Worm (Caenorhabditis elegans): Measurements from ENCODE around the gene txdc-9.
A peak's percentile ranks its signal among the peaks of the same experiment; 100 is the strongest.

Gene txdc-9

ce11 chrIII:6462610-6463009 lies 30.6 kb downstream of the txdc-9 start, which contains the start of gene T26A5.8 (continued):
- TF ChIP-seq lin-26 (GFP tag; IDR thresholded peaks at IDR 0.05) (0 out of 2 replicates have a peak, but pooled peaks have one; percentile 56), attf-6 (GFP tag; IDR thresholded peaks at IDR 0.05) (peak; percentile 31; the same call in 1 of the 2 replicates), Y53F4B.3 (GFP tag; IDR thresholded peaks at IDR 0.05) (no peak), ekl-4 (GFP tag; IDR thresholded peaks at IDR 0.05) (peak; percentile 88), F49E8.2 (tag; optimal IDR thresholded peaks at IDR 0.05; ENCODE audit: insufficient read depth) (peak; percentile 51), nhr-90 (tag; optimal IDR thresholded peaks at IDR 0.05) (peak; percentile 7), hlh-12 (tag; optimal IDR thresholded peaks at IDR 0.05) (no peak), F22D6.2 (tag; optimal IDR thresholded peaks at IDR 0.05) (no peak), ZK185.1 (tag; optimal IDR thresholded peaks at IDR 0.05; ENCODE audit: poor library complexity, severe bottlenecking) (peak; percentile 1), cebp-1 (GFP tag; IDR thresholded peaks at IDR 0.05) (no peak), cebp-1 (tag; optimal IDR thresholded peaks at IDR 0.05) (peak; percentile 26), snpc-3.4 (tag; optimal IDR thresholded peaks at IDR 0.05) (peak; percentile 73), snpc-4 (GFP tag; optimal IDR thresholded peaks at IDR 0.05) (no peak), snpc-4 (tag; optimal IDR thresholded peaks at IDR 0.05) (peak in 2 of 4 experiments; percentile 10 to 19), bed-2 (GFP tag; IDR thresholded peaks at IDR 0.05) (no peak), ztf-3 (GFP tag; optimal IDR thresholded peaks at IDR 0.05) (peak; percentile 50), atf-7 (tag; optimal IDR thresholded peaks at IDR 0.05) (peak; percentile 33), nfyb-1 (GFP tag; IDR thresholded peaks at IDR 0.05) (peak; percentile 56), tlf-1 (GFP tag; optimal IDR thresholded peaks at IDR 0.05) (peak; percentile 11), chd-7 (tag; optimal IDR thresholded peaks at IDR 0.05) (peak; percentile 5), zim-3 (tag; optimal IDR thresholded peaks at IDR 0.05) (peak; percentile 50), egl-44 (GFP tag; IDR thresholded peaks at IDR 0.05) (no peak), ceh-100 (GFP tag; IDR thresholded peaks at IDR 0.05) (peak; percentile 41; the same call in 1 of the 2 replicates), zfh-2 (GFP tag; conservative IDR thresholded peaks at IDR 0.05) (0 out of 2 replicates have a peak, but pooled peaks have one; percentile 22), Y53G8AR.9 (GFP tag; conservative IDR thresholded peaks at IDR 0.05) (peak; percentile 77)

- TF ChIP-seq Y53G8AR.9 (GFP tag; conservative IDR thresholded peaks at IDR 0.05) (0 out of 2 replicates have a peak, but pooled peaks have one; percentile 15), ceh-79 (tag; optimal IDR thresholded peaks at IDR 0.05) (no peak)
Observed at ce11 chrIII:6463679-6464078, 31.7 kb downstream of the txdc-9 start, which contains the start of gene dlc-1. dlc-1 (minus strand) TSS chrIII:6463779.

- TF ChIP-seq lin-26 (GFP tag; IDR thresholded peaks at IDR 0.05), result peak; percentile 59; the same call in 1 of the 2 replicates
- TF ChIP-seq B0261.1 (tag; optimal IDR thresholded peaks at IDR 0.05), result peak; percentile 14
- peak; percentile 89 for TF ChIP-seq tlf-1 (GFP tag; optimal IDR thresholded peaks at IDR 0.05)
- TF ChIP-seq ztf-6 (GFP tag; IDR thresholded peaks at IDR 0.05), result no peak
- no peak for TF ChIP-seq unc-130 (GFP tag; optimal IDR thresholded peaks at IDR 0.05)
- peak; percentile 70; the same call in 1 of the 2 replicates for TF ChIP-seq aptf-3 (GFP tag; IDR thresholded peaks at IDR 0.05)
- TF ChIP-seq mel-28 (tag; optimal IDR thresholded peaks at IDR 0.05; ENCODE audit: borderline replicate concordance), result peak; percentile 20
- TF ChIP-seq sea-2 (GFP tag; IDR thresholded peaks at IDR 0.05), result no peak
- TF ChIP-seq snpc-1.1 (tag; optimal IDR thresholded peaks at IDR 0.05; ENCODE audit: insufficient read depth), result no peak
- TF ChIP-seq lir-1 (GFP tag; conservative IDR thresholded peaks at IDR 0.05), result peak; percentile 74
- peak; percentile 23 for TF ChIP-seq pha-4 (tag; optimal IDR thresholded peaks at IDR 0.05)
- no peak for TF ChIP-seq egl-18 (GFP tag; IDR thresholded peaks at IDR 0.05)
- no peak for TF ChIP-seq F49E8.2 (tag; optimal IDR thresholded peaks at IDR 0.05; ENCODE audit: insufficient read depth)
- no peak for TF ChIP-seq bed-1 (GFP tag; IDR thresholded peaks at IDR 0.05)
- peak; percentile 88 for TF ChIP-seq madf-3 (GFP tag; IDR thresholded peaks at IDR 0.05)
- TF ChIP-seq nhr-179 (tag; optimal IDR thresholded peaks at IDR 0.05), result no peak
- no peak for TF ChIP-seq madf-10 (tag; optimal IDR thresholded peaks at IDR 0.05)
- no peak for TF ChIP-seq aptf-2 (GFP tag; conservative IDR thresholded peaks at IDR 0.05)
- TF ChIP-seq mes-4 (tag; optimal IDR thresholded peaks at IDR 0.05), result no peak
- no peak for TF ChIP-seq nfya-1 (tag; optimal IDR thresholded peaks at IDR 0.05; ENCODE audit: borderline replicate concordance, insufficient read depth)
- peak; percentile 47; the same call in 1 of the 2 replicates for TF ChIP-seq ztf-25 (GFP tag; IDR thresholded peaks at IDR 0.05)
- TF ChIP-seq rec-8 (tag; optimal IDR thresholded peaks at IDR 0.05), result no peak
Observed at ce11 chrIII:6464113-6464571, 32.2 kb downstream of the txdc-9 start.
